Fruit fly (Drosophila melanogaster): ENCODE results near the gene Hr83.

- TF ChIP-seq kay (GFP tag; ENCODE audit: borderline replicate concordance) (no peak), Crg-1 (GFP tag; optimal IDR thresholded peaks at IDR 0.05) (no peak)
Measured at dm6 chr3R:6399289-6399688, 50.2 kb downstream of the Hr83 start.

All from whole organism, adult.